Fruit fly (Drosophila melanogaster): ENCODE data around the gene Mau2.

- no peak for TF ChIP-seq CG30431 (GFP tag; optimal IDR thresholded peaks at IDR 0.05)
- no peak for TF ChIP-seq sob (GFP tag; IDR thresholded peaks at IDR 0.05)
- TF ChIP-seq CG14441 (GFP tag; IDR thresholded peaks at IDR 0.05) = no peak
- no peak for TF ChIP-seq CG7357 (GFP tag; IDR thresholded peaks at IDR 0.05)
- TF ChIP-seq chm (GFP tag; IDR thresholded peaks at IDR 0.05) = no peak
- no peak for TF ChIP-seq BtbVII (GFP tag; optimal IDR thresholded peaks at IDR 0.05)
- no peak for TF ChIP-seq CG18262 (tag; optimal IDR thresholded peaks at IDR 0.05)
- no peak for TF ChIP-seq Abd-B (GFP tag; optimal IDR thresholded peaks at IDR 0.05)
- no peak for TF ChIP-seq gsb-n (tag; optimal IDR thresholded peaks at IDR 0.05)
- no peak for TF ChIP-seq Sry-δ (GFP tag; optimal IDR thresholded peaks at IDR 0.05)
These were observed 11.6 kb upstream of the Mau2 start for dm6 chr3R:15197373-15197772.

Measured in whole organism, embryonic.